Fruit fly (Drosophila melanogaster) whole organism, prepupa: Measurements from ENCODE around the gene CG7900.

Source experiments
- CG10631 ChIP-seq: fragments of 200-800 bp; sonication (Bioruptor generic); optimal IDR thresholded peaks from 2 replicates; lab custom pipeline; 2016; ENCODE audit warnings: missing biosample characterization, missing genetic modification characterization
- CG11294 ChIP-seq: fragments of 200-800 bp; sonication (Bioruptor generic); IDR thresholded peaks from 2 replicates; pipeline ENCODE4 v1.3.6; 2022; ENCODE audit warnings: missing biosample characterization, missing genetic modification characterization
- CG11762 ChIP-seq: fragments of 200-800 bp; sonication (Bioruptor generic); optimal IDR thresholded peaks from 3 replicates; lab custom pipeline; 2016; ENCODE audit warnings: missing biosample characterization, missing genetic modification characterization; ENCODE audit not compliant: insufficient read depth
- CG11902 ChIP-seq: fragments of 200-800 bp; sonication (Bioruptor generic); optimal IDR thresholded peaks from 3 replicates; lab custom pipeline; 2016; ENCODE audit warnings: missing biosample characterization, missing genetic modification characterization
- CG15336 ChIP-seq: fragments of 200-800 bp; sonication (Bioruptor generic); IDR thresholded peaks from 2 replicates; pipeline ENCODE4 v1.3.6; 2022; ENCODE audit warnings: missing biosample characterization, missing genetic modification characterization
- CG1621 ChIP-seq: fragments of 200-800 bp; sonication (Bioruptor generic); optimal IDR thresholded peaks from 3 replicates; lab custom pipeline; 2018; ENCODE audit warnings: missing biosample characterization, mild to moderate bottlenecking, missing genetic modification characterization
- CG16779 ChIP-seq: fragments of 200-800 bp; sonication (Bioruptor generic); optimal IDR thresholded peaks from 3 replicates; lab custom pipeline; 2017; ENCODE audit warnings: missing biosample characterization, mild to moderate bottlenecking, missing genetic modification characterization
- CG3032 ChIP-seq: fragments of 200-800 bp; optimal IDR thresholded peaks from 2 replicates; lab custom pipeline; 2019; ENCODE audit warnings: missing biosample characterization, mild to moderate bottlenecking, missing genetic modification characterization, moderate library complexity
- CG31627 ChIP-seq: fragments of 200-800 bp; sonication (Bioruptor generic); optimal IDR thresholded peaks from 3 replicates; lab custom pipeline; 2016; ENCODE audit warnings: missing biosample characterization, missing genetic modification characterization
- CG32006 ChIP-seq: fragments of 200-800 bp; sonication (Bioruptor generic); optimal IDR thresholded peaks from 3 replicates; lab custom pipeline; 2017; ENCODE audit warnings: missing biosample characterization, mild to moderate bottlenecking, missing genetic modification characterization
- CG34406 ChIP-seq: fragments of 200-800 bp; sonication (Bioruptor generic); optimal IDR thresholded peaks from 3 replicates; lab custom pipeline; 2016; ENCODE audit warnings: missing biosample characterization, missing genetic modification characterization
- CG4318 ChIP-seq: fragments of 200-800 bp; sonication (Bioruptor generic); optimal IDR thresholded peaks from 3 replicates; lab custom pipeline; 2017; ENCODE audit warnings: missing biosample characterization, mild to moderate bottlenecking, missing genetic modification characterization
- CG6163 ChIP-seq: fragments of 200-800 bp; sonication (Bioruptor generic); IDR thresholded peaks from 3 replicates; pipeline ENCODE4 v1.3.6; 2022; ENCODE audit warnings: missing biosample characterization, missing genetic modification characterization
- CG6276 ChIP-seq: fragments of 200-800 bp; sonication (Bioruptor generic); optimal IDR thresholded peaks from 2 replicates; lab custom pipeline; 2017; ENCODE audit warnings: missing biosample characterization, mild to moderate bottlenecking, missing genetic modification characterization
- CG7368 ChIP-seq: fragments of 200-800 bp; sonication (Bioruptor generic); optimal IDR thresholded peaks from 3 replicates; lab custom pipeline; 2016; ENCODE audit warnings: missing biosample characterization, missing genetic modification characterization
- CG8119 ChIP-seq: fragments of 200-800 bp; sonication (Bioruptor generic); IDR thresholded peaks from 3 replicates; pipeline ENCODE4 v1.3.6; 2022; ENCODE audit warnings: missing biosample characterization, missing genetic modification characterization
- CG8319 ChIP-seq: fragments of 200-800 bp; sonication (Bioruptor generic); optimal IDR thresholded peaks from 3 replicates; lab custom pipeline; 2016; ENCODE audit warnings: missing biosample characterization, missing genetic modification characterization
- CG8632 ChIP-seq: fragments of 200-800 bp; sonication (Bioruptor generic); optimal IDR thresholded peaks from 3 replicates; lab custom pipeline; 2016; ENCODE audit warnings: missing biosample characterization, missing genetic modification characterization
- CG9139 ChIP-seq: fragments of 200-800 bp; sonication (Bioruptor generic); optimal IDR thresholded peaks from 3 replicates; lab custom pipeline; 2017; ENCODE audit warnings: missing biosample characterization, mild to moderate bottlenecking, missing genetic modification characterization
- Eip75B ChIP-seq: fragments of 200-800 bp; sonication (Bioruptor generic); optimal IDR thresholded peaks from 3 replicates; lab custom pipeline; 2016; ENCODE audit warnings: missing biosample characterization, missing genetic modification characterization
- Eip78C ChIP-seq: fragments of 200-800 bp; sonication (Bioruptor generic); peaks from one replicate; lab custom pipeline; 2016; ENCODE audit warnings: missing biosample characterization, missing genetic modification characterization
- Eip93F ChIP-seq: fragments of 200-800 bp; sonication (Bioruptor generic); optimal IDR thresholded peaks from 2 replicates; lab custom pipeline; 2016; ENCODE audit warnings: missing biosample characterization, mild to moderate bottlenecking, missing genetic modification characterization
- Ets21C ChIP-seq: fragments of 200-800 bp; sonication (Bioruptor generic); optimal IDR thresholded peaks from 3 replicates; lab custom pipeline; 2016; ENCODE audit warnings: missing biosample characterization, missing genetic modification characterization
- Ets96B ChIP-seq: fragments of 200-800 bp; optimal IDR thresholded peaks from 2 replicates; lab custom pipeline; 2019; ENCODE audit warnings: missing biosample characterization, mild to moderate bottlenecking, missing genetic modification characterization, moderate library complexity
- Hr38 ChIP-seq: sonication (Bioruptor generic); optimal IDR thresholded peaks from 2 replicates; lab custom pipeline; 2016; ENCODE audit warnings: missing biosample characterization, missing genetic modification characterization
- Hr4 ChIP-seq: fragments of 200-800 bp; sonication (Bioruptor generic); optimal IDR thresholded peaks from 3 replicates; lab custom pipeline; 2016; ENCODE audit warnings: missing biosample characterization, missing genetic modification characterization
- OdsH ChIP-seq: fragments of 200-800 bp; sonication (Bioruptor generic); optimal IDR thresholded peaks from 3 replicates; lab custom pipeline; 2016; ENCODE audit warnings: missing biosample characterization, missing genetic modification characterization
- Smox ChIP-seq: fragments of 200-800 bp; sonication (Bioruptor generic); optimal IDR thresholded peaks from 3 replicates; lab custom pipeline; 2016; ENCODE audit warnings: missing biosample characterization, missing genetic modification characterization
- Sox102F ChIP-seq: fragments of 200-800 bp; sonication (Bioruptor generic); optimal IDR thresholded peaks from 2 replicates; lab custom pipeline; 2016; ENCODE audit warnings: missing biosample characterization, mild to moderate bottlenecking, missing genetic modification characterization
- Sox14 ChIP-seq: fragments of 200-800 bp; sonication (Bioruptor generic); optimal IDR thresholded peaks from 3 replicates; lab custom pipeline; 2016; ENCODE audit warnings: missing biosample characterization, missing genetic modification characterization
- Sox15 ChIP-seq: fragments of 200-800 bp; sonication (Bioruptor generic); optimal IDR thresholded peaks from 3 replicates; lab custom pipeline; 2016; ENCODE audit warnings: missing biosample characterization, missing genetic modification characterization
- achi ChIP-seq: fragments of 200-800 bp; sonication (Bioruptor generic); optimal IDR thresholded peaks from 3 replicates; lab custom pipeline; 2016; ENCODE audit warnings: missing biosample characterization, missing genetic modification characterization
- acj6 ChIP-seq: fragments of 200-800 bp; sonication (Bioruptor generic); optimal IDR thresholded peaks from 3 replicates; lab custom pipeline; 2016; ENCODE audit warnings: missing biosample characterization, missing genetic modification characterization
- cyc ChIP-seq: fragments of 200-800 bp; sonication (Bioruptor generic); optimal IDR thresholded peaks from 3 replicates; lab custom pipeline; 2016; ENCODE audit warnings: missing biosample characterization, missing genetic modification characterization
- dac ChIP-seq: fragments of 200-800 bp; sonication (Bioruptor generic); optimal IDR thresholded peaks from 2 replicates; lab custom pipeline; 2017; ENCODE audit warnings: missing biosample characterization, mild to moderate bottlenecking, missing genetic modification characterization
- dsx ChIP-seq: fragments of 200-800 bp; optimal IDR thresholded peaks from 3 replicates; lab custom pipeline; 2019; ENCODE audit warnings: missing biosample characterization, mild to moderate bottlenecking, missing genetic modification characterization, moderate library complexity; ENCODE audit not compliant: poor library complexity, severe bottlenecking
- eg ChIP-seq: fragments of 200-800 bp; sonication (Bioruptor generic); IDR thresholded peaks from 3 replicates; pipeline ENCODE4 v1.3.6; 2022; ENCODE audit warnings: missing biosample characterization, missing genetic modification characterization
- esn ChIP-seq: fragments of 200-800 bp; sonication (Bioruptor generic); optimal IDR thresholded peaks from 2 replicates; lab custom pipeline; 2016; ENCODE audit warnings: missing biosample characterization, mild to moderate bottlenecking, missing genetic modification characterization, moderate library complexity
- fd59A ChIP-seq: fragments of 200-800 bp; sonication (Bioruptor generic); optimal IDR thresholded peaks from 2 replicates; lab custom pipeline; 2017; ENCODE audit warnings: missing biosample characterization, mild to moderate bottlenecking, missing genetic modification characterization, missing genetic modification reagents
- fd85E ChIP-seq: fragments of 200-800 bp; sonication (Bioruptor generic); optimal IDR thresholded peaks from 3 replicates; lab custom pipeline; 2016; ENCODE audit warnings: missing biosample characterization, missing genetic modification characterization
- fkh ChIP-seq: fragments of 200-800 bp; sonication (Bioruptor generic); optimal IDR thresholded peaks from 3 replicates; lab custom pipeline; 2017; ENCODE audit warnings: missing biosample characterization, mild to moderate bottlenecking, missing genetic modification characterization, moderate library complexity
- lz ChIP-seq: fragments of 200-800 bp; sonication (Bioruptor generic); optimal IDR thresholded peaks from 3 replicates; lab custom pipeline; 2016; ENCODE audit warnings: missing biosample characterization, missing genetic modification characterization
- net ChIP-seq: fragments of 200-800 bp; sonication (Bioruptor generic); optimal IDR thresholded peaks from 3 replicates; lab custom pipeline; 2016; ENCODE audit warnings: missing biosample characterization, missing genetic modification characterization
- pdm3 ChIP-seq: fragments of 200-800 bp; sonication (Bioruptor generic); optimal IDR thresholded peaks from 3 replicates; lab custom pipeline; 2016; ENCODE audit warnings: missing biosample characterization, missing genetic modification characterization
- salr ChIP-seq, 2 experiments: fragments of 200-800 bp; sonication (Bioruptor generic); optimal IDR thresholded peaks; 3 replicates each; lab custom pipeline; 2016 to 2018; ENCODE audit warnings: missing biosample characterization in 2 of 2, missing genetic modification characterization in 2 of 2, mild to moderate bottlenecking in 1 of 2
- spab ChIP-seq: fragments of 200-800 bp; sonication (Bioruptor generic); optimal IDR thresholded peaks from 2 replicates; lab custom pipeline; 2017; ENCODE audit warnings: missing biosample characterization, mild to moderate bottlenecking, missing genetic modification characterization, missing genetic modification reagents
- ss ChIP-seq, 2 experiments: fragments of 200-800 bp; sonication (Bioruptor generic); optimal IDR thresholded peaks; 2 replicates in 1 of 2; 3 replicates in 1 of 2; lab custom pipeline; 2017 to 2018; ENCODE audit warnings: mild to moderate bottlenecking in 2 of 2, missing biosample characterization in 2 of 2, missing genetic modification characterization in 2 of 2, moderate library complexity in 1 of 2
- svp ChIP-seq: fragments of 200-800 bp; sonication (Bioruptor generic); peaks from one replicate; lab custom pipeline; 2016; ENCODE audit warnings: missing biosample characterization, missing genetic modification characterization
- topi ChIP-seq: fragments of 200-800 bp; sonication (Bioruptor generic); optimal IDR thresholded peaks from 3 replicates; lab custom pipeline; 2016; ENCODE audit warnings: missing biosample characterization, missing genetic modification characterization
- vri ChIP-seq: fragments of 200-800 bp; sonication (Bioruptor generic); optimal IDR thresholded peaks from 3 replicates; lab custom pipeline; 2016; ENCODE audit warnings: missing biosample characterization, mild to moderate bottlenecking, missing genetic modification characterization

CG7900 gene

DNA sequence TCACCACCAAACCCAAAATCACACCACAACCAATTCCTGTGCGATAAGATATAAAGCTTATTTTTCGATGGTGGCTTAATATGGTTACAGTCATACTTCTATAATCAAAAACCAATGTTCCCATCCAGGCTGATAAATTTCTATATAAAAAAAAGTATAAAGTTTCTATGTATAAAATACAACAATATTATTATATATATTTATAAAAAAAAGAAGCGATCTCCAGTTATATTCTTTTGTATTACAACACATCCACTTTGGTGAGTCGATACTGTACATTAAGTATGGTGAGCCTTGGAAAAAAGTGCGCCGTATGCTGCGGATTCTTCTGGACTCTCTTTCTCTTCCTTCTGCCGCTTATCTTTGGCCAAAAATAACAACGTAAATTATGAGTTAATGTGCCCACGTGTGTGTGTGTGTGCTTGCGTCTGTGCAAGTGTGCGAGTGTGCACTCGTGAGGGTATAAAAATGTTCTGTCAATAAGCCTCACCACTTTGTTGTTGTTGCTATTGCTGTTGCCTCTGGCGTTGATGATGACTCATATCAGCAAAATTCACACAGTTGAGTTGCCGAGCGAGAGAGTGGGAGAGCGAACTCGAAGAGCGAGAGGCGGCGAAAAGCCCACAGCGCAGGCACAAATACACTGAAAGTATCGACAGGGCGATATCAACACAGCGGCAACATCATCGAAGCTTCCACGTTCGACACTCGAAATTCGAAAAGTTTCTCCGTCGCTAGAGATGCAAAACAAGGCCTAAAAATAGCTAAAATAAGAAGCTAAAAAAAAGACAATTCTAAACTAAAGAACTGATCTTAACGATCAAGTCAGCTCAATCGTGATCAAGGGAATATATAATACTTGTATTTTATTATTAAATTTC is 25.8 kb downstream of the CG7900 start:
- TF ChIP-seq svp: peak; percentile 93
- TF ChIP-seq CG34406 (GFP tag; lab: Kevin White, UChicago): peak; percentile 87
- peak; percentile 87 for TF ChIP-seq esn (GFP tag; lab: Kevin White, UChicago)
- peak; percentile 75 for TF ChIP-seq Eip75B (GFP tag; lab: Kevin White, UChicago)
- TF ChIP-seq dsx (GFP tag; lab: Kevin White, UChicago): peak; percentile 60
- TF ChIP-seq CG6276 (GFP tag; lab: Kevin White, UChicago): peak; percentile 72
- TF ChIP-seq fd59A (GFP tag; lab: Kevin White, UChicago): no peak
- TF ChIP-seq CG8119 (GFP tag; lab: Robert Waterston, UW): peak; percentile 76
- TF ChIP-seq OdsH (GFP tag; lab: Kevin White, UChicago): peak; percentile 63
- peak; percentile 71 for TF ChIP-seq Ets96B (tag; lab: Kevin White, UChicago)
- TF ChIP-seq topi (GFP tag; lab: Kevin White, UChicago): peak; percentile 87
- peak; percentile 6 for TF ChIP-seq CG9139 (GFP tag; lab: Kevin White, UChicago)
- peak; percentile 60 for TF ChIP-seq net (GFP tag; lab: Kevin White, UChicago)
- TF ChIP-seq dac (GFP tag; lab: Kevin White, UChicago): peak; percentile 59
- peak; percentile 97 for TF ChIP-seq Eip78C
- peak; percentile 76 for TF ChIP-seq Smox (GFP tag; lab: Kevin White, UChicago)
- TF ChIP-seq Sox14 (GFP tag; lab: Kevin White, UChicago): peak; percentile 54
- peak; percentile 78 for TF ChIP-seq CG4318
- peak; percentile 95 for TF ChIP-seq fkh
- TF ChIP-seq Hr38: no peak
- TF ChIP-seq CG8319 (GFP tag; lab: Kevin White, UChicago): peak; percentile 50
- peak; percentile 54 for TF ChIP-seq spab
- peak; percentile 71 for TF ChIP-seq CG15336 (GFP tag; lab: Robert Waterston, UW)
- TF ChIP-seq CG11762: peak; percentile 19
- TF ChIP-seq CG11294 (GFP tag; lab: Robert Waterston, UW): no peak
- TF ChIP-seq Ets21C (GFP tag; lab: Kevin White, UChicago): peak; percentile 34
- peak; percentile 81 for TF ChIP-seq CG8632
- TF ChIP-seq pdm3 (GFP tag; lab: Kevin White, UChicago): peak; percentile 70
- peak; percentile 14 to 28 for TF ChIP-seq salr (GFP tag; optimal IDR thresholded peaks at IDR 0.05; lab: Kevin White, UChicago)
- TF ChIP-seq CG31627 (GFP tag; lab: Kevin White, UChicago): peak; percentile 62
- TF ChIP-seq cyc (GFP tag; lab: Kevin White, UChicago): peak; percentile 68
- TF ChIP-seq CG11902 (GFP tag; lab: Kevin White, UChicago): peak; percentile 68
- TF ChIP-seq eg (GFP tag; lab: Robert Waterston, UW): peak; percentile 59; the same call in 2 of the 3 replicates
- TF ChIP-seq CG32006 (GFP tag; lab: Kevin White, UChicago): peak; percentile 86
- peak; percentile 42 to 46 for TF ChIP-seq ss (GFP tag; optimal IDR thresholded peaks at IDR 0.05; lab: Kevin White, UChicago)
- TF ChIP-seq acj6 (GFP tag; lab: Kevin White, UChicago): peak; percentile 80
- no peak for TF ChIP-seq fd85E (GFP tag; lab: Kevin White, UChicago)
- TF ChIP-seq CG3032 (tag; lab: Kevin White, UChicago): peak; percentile 62
- TF ChIP-seq vri (GFP tag; lab: Kevin White, UChicago): peak; percentile 79
- peak; percentile 60 for TF ChIP-seq Sox15
- peak; percentile 53 for TF ChIP-seq CG16779
- peak; percentile 86 for TF ChIP-seq Eip93F (GFP tag; lab: Kevin White, UChicago)
- peak; percentile 73 for TF ChIP-seq CG10631 (GFP tag; lab: Kevin White, UChicago)
- peak; percentile 73 for TF ChIP-seq Sox102F (GFP tag; lab: Kevin White, UChicago)
- TF ChIP-seq CG1621 (tag; lab: Kevin White, UChicago): peak; percentile 34
- TF ChIP-seq Hr4: peak; percentile 82
- TF ChIP-seq CG6163 (GFP tag; lab: Robert Waterston, UW): peak; percentile 43; the same call in 1 of the 3 replicates
- peak; percentile 60 for TF ChIP-seq CG7368 (GFP tag; lab: Kevin White, UChicago)
- peak; percentile 70 for TF ChIP-seq lz (GFP tag; lab: Kevin White, UChicago)
- peak; percentile 77 for TF ChIP-seq achi (GFP tag; lab: Kevin White, UChicago)
